Fruit fly (Drosophila melanogaster) whole organism, embryonic: ENCODE results near the gene SP.

ENCODE experiments used
- CG10147 ChIP-seq: fragments of 200-800 bp; sonication (Bioruptor generic); optimal IDR thresholded peaks from 2 replicates; lab custom pipeline; 2019; ENCODE audit warnings: missing biosample characterization, mild to moderate bottlenecking, missing genetic modification characterization, moderate library complexity
- CG10462 ChIP-seq: fragments of 200-800 bp; sonication (Bioruptor generic); optimal IDR thresholded peaks from 2 replicates; lab custom pipeline; 2016; ENCODE audit warnings: missing biosample characterization, missing genetic modification characterization
- CG10979 ChIP-seq: fragments of 200-800 bp; sonication (Bioruptor generic); optimal IDR thresholded peaks from 2 replicates; lab custom pipeline; 2018; ENCODE audit warnings: missing biosample characterization, mild to moderate bottlenecking, missing genetic modification characterization, moderate library complexity
- CG11456 ChIP-seq: fragments of 200-800 bp; sonication (Bioruptor generic); IDR thresholded peaks from 3 replicates; pipeline ENCODE4 v1.3.6; 2022; ENCODE audit warnings: missing biosample characterization, missing genetic modification characterization
- CG12104 ChIP-seq: fragments of 200-800 bp; sonication (Bioruptor generic); optimal IDR thresholded peaks from 3 replicates; lab custom pipeline; 2016; ENCODE audit warnings: missing biosample characterization, missing genetic modification characterization
- CG12659 ChIP-seq: fragments of 200-800 bp; sonication (Bioruptor generic); optimal IDR thresholded peaks from 3 replicates; lab custom pipeline; 2017; ENCODE audit warnings: mild to moderate bottlenecking, missing biosample characterization, missing genetic modification reagents, missing genetic modification characterization
- CG15269 ChIP-seq: fragments of 200-800 bp; sonication (Bioruptor generic); optimal IDR thresholded peaks from 2 replicates; lab custom pipeline; 2018; ENCODE audit warnings: missing biosample characterization, mild to moderate bottlenecking, missing genetic modification characterization, moderate library complexity
- CG18011 ChIP-seq: fragments of 200-800 bp; sonication (Bioruptor generic); optimal IDR thresholded peaks from 2 replicates; lab custom pipeline; 2017; ENCODE audit warnings: missing biosample characterization, missing genetic modification characterization, mild to moderate bottlenecking, moderate library complexity, missing genotype
- CG2116 ChIP-seq: fragments of 200-800 bp; sonication (Bioruptor generic); optimal IDR thresholded peaks from 3 replicates; lab custom pipeline; 2018; ENCODE audit warnings: missing biosample characterization, mild to moderate bottlenecking, missing genetic modification characterization
- CG2120 ChIP-seq: fragments of 200-800 bp; sonication (Bioruptor generic); optimal IDR thresholded peaks from 3 replicates; lab custom pipeline; 2016; ENCODE audit warnings: missing biosample characterization, missing genetic modification characterization
- CG32532 ChIP-seq: fragments of 200-800 bp; sonication (Bioruptor generic); IDR thresholded peaks from 2 replicates; pipeline ENCODE4 v1.3.6; 2022; ENCODE audit warnings: missing biosample characterization, missing genetic modification characterization
- CG4328 ChIP-seq: fragments of 200-800 bp; sonication (Bioruptor generic); optimal IDR thresholded peaks from 3 replicates; lab custom pipeline; 2017; ENCODE audit warnings: missing biosample characterization, missing genetic modification reagents, missing genetic modification characterization
- CG4730 ChIP-seq: fragments of 200-800 bp; sonication (Bioruptor generic); IDR thresholded peaks from 2 replicates; pipeline ENCODE4 v1.3.6; 2022; ENCODE audit warnings: missing biosample characterization, missing genetic modification characterization
- CG7745 ChIP-seq: fragments of 200-800 bp; sonication (Bioruptor generic); optimal IDR thresholded peaks from 2 replicates; lab custom pipeline; 2018; ENCODE audit warnings: missing biosample characterization, mild to moderate bottlenecking, missing genetic modification characterization, moderate library complexity
- CTCF ChIP-seq: fragments of 200-800 bp; sonication (Bioruptor generic); optimal IDR thresholded peaks from 2 replicates; lab custom pipeline; 2017; ENCODE audit warnings: missing biosample characterization, mild to moderate bottlenecking, missing genetic modification characterization, moderate library complexity
- H15 ChIP-seq: fragments of 200-800 bp; sonication (Bioruptor generic); IDR thresholded peaks from 3 replicates; pipeline ENCODE4 v1.3.6; 2022; ENCODE audit warnings: missing biosample characterization, missing genetic modification characterization
- HLH4C ChIP-seq: fragments of 200-800 bp; sonication (Bioruptor generic); IDR thresholded peaks from 3 replicates; pipeline ENCODE4 v1.3.6; 2022; ENCODE audit warnings: missing biosample characterization, missing genetic modification characterization; ENCODE audit not compliant: partially characterized antibody
- Hmx ChIP-seq: fragments of 200-800 bp; sonication (Bioruptor generic); optimal IDR thresholded peaks from 2 replicates; lab custom pipeline; 2016; ENCODE audit warnings: missing biosample characterization, missing genetic modification characterization
- Mes4 ChIP-seq: fragments of 200-800 bp; sonication (Bioruptor generic); optimal IDR thresholded peaks from 2 replicates; lab custom pipeline; 2016; ENCODE audit warnings: missing biosample characterization, missing genetic modification characterization
- NfI ChIP-seq: fragments of 200-800 bp; sonication (Bioruptor generic); optimal IDR thresholded peaks from 3 replicates; lab custom pipeline; 2018; ENCODE audit warnings: missing biosample characterization, mild to moderate bottlenecking, missing genetic modification characterization, moderate library complexity
- Pdp1 ChIP-seq, 2 experiments: fragments of 200-800 bp; sonication (Bioruptor generic); optimal IDR thresholded peaks; 3 replicates each; lab custom pipeline; 2016; ENCODE audit warnings: missing biosample characterization in 2 of 2, missing genetic modification characterization in 2 of 2, mild to moderate bottlenecking in 1 of 2, moderate library complexity in 1 of 2
- Six4 ChIP-seq: fragments of 200-800 bp; sonication (Bioruptor generic); optimal IDR thresholded peaks from 2 replicates; lab custom pipeline; 2016; ENCODE audit warnings: missing biosample characterization, missing genetic modification characterization
- Sox100B ChIP-seq: fragments of 200-800 bp; sonication (Bioruptor generic); optimal IDR thresholded peaks from 3 replicates; lab custom pipeline; 2018; ENCODE audit warnings: missing biosample characterization, mild to moderate bottlenecking, missing genetic modification characterization
- Xbp1 ChIP-seq: fragments of 200-800 bp; sonication (Bioruptor generic); optimal IDR thresholded peaks from 3 replicates; lab custom pipeline; 2016; ENCODE audit warnings: missing biosample characterization, mild to moderate bottlenecking, missing genetic modification characterization
- abd-A ChIP-seq: fragments of 200-800 bp; sonication (Bioruptor generic); optimal IDR thresholded peaks from 3 replicates; lab custom pipeline; 2019; ENCODE audit warnings: missing biosample characterization, mild to moderate bottlenecking, missing genetic modification characterization, moderate library complexity
- bsh ChIP-seq, 2 experiments: fragments of 200-800 bp; sonication (Bioruptor generic); optimal IDR thresholded peaks; 2 replicates each; lab custom pipeline; 2017 to 2018; ENCODE audit warnings: mild to moderate bottlenecking in 2 of 2, missing biosample characterization in 2 of 2, missing genetic modification characterization in 2 of 2, moderate library complexity in 1 of 2
- gro ChIP-seq: fragments of 200-800 bp; sonication (Bioruptor generic); optimal IDR thresholded peaks from 2 replicates; lab custom pipeline; 2016; ENCODE audit warnings: missing biosample characterization, missing genetic modification characterization
- gsb-n ChIP-seq: fragments of 200-800 bp; sonication (Bioruptor generic); optimal IDR thresholded peaks from 3 replicates; lab custom pipeline; 2018; ENCODE audit warnings: missing biosample characterization, mild to moderate bottlenecking, missing genetic modification characterization
- gt ChIP-seq: fragments of 200-800 bp; sonication (Bioruptor generic); IDR thresholded peaks from 2 replicates; pipeline ENCODE4 v1.3.6; 2022; ENCODE audit warnings: missing biosample characterization, missing genetic modification characterization
- inv ChIP-seq: fragments of 200-800 bp; sonication (Bioruptor generic); IDR thresholded peaks from 2 replicates; pipeline ENCODE4 v1.3.6; 2022; ENCODE audit warnings: missing biosample characterization, missing genetic modification characterization; ENCODE audit not compliant: partially characterized antibody
- kni ChIP-seq: fragments of 200-800 bp; sonication (Bioruptor generic); optimal IDR thresholded peaks from 3 replicates; lab custom pipeline; 2017; ENCODE audit warnings: mild to moderate bottlenecking, missing biosample characterization, missing genetic modification reagents, missing genetic modification characterization
- luna ChIP-seq: fragments of 200-800 bp; sonication (Bioruptor generic); optimal IDR thresholded peaks from 2 replicates; lab custom pipeline; 2016; ENCODE audit warnings: missing biosample characterization, missing genetic modification characterization
- pan ChIP-seq, 4 experiments: fragments of >200 bp in 3 of 4; fragments of 200-800 bp in 1 of 4; sonication (Bioruptor generic) in 1 of 4; optimal IDR thresholded peaks in 3 of 4; IDR thresholded peaks in 1 of 4; 2 replicates each; pipeline versions ENCODE4 v1.3.6 to Lab custom; 2017 to 2022; ENCODE audit warnings: missing biosample characterization in 2 of 4, missing genetic modification characterization in 2 of 4, mixed read lengths in 1 of 4
- pros ChIP-seq: fragments of 200-800 bp; sonication (Bioruptor generic); optimal IDR thresholded peaks from 3 replicates; lab custom pipeline; 2019; ENCODE audit warnings: missing biosample characterization, mild to moderate bottlenecking, missing genetic modification characterization, moderate library complexity
- pzg ChIP-seq: fragments of 200-800 bp; sonication (Bioruptor generic); optimal IDR thresholded peaks from 3 replicates; lab custom pipeline; 2018; ENCODE audit warnings: missing biosample characterization, mild to moderate bottlenecking, missing genetic modification characterization, moderate library complexity
- sd ChIP-seq: fragments of 200-800 bp; sonication (Bioruptor generic); optimal IDR thresholded peaks from 3 replicates; lab custom pipeline; 2018; ENCODE audit warnings: missing biosample characterization, mild to moderate bottlenecking, missing genetic modification characterization, moderate library complexity
- seq ChIP-seq: fragments of 200-800 bp; sonication (Bioruptor generic); IDR thresholded peaks from 2 replicates; pipeline ENCODE4 v1.3.6; 2022; ENCODE audit warnings: missing biosample characterization, missing genetic modification characterization
- sima ChIP-seq: fragments of 200-800 bp; sonication (Bioruptor generic); optimal IDR thresholded peaks from 2 replicates; lab custom pipeline; 2016; ENCODE audit warnings: missing biosample characterization, missing genetic modification characterization
- zen2 ChIP-seq: fragments of 200-800 bp; sonication (Bioruptor generic); IDR thresholded peaks from 3 replicates; pipeline ENCODE4 v1.3.6; 2022; ENCODE audit warnings: missing biosample characterization, missing genetic modification characterization; ENCODE audit not compliant: partially characterized antibody

Gene SP

dm6 chr3L:13267893-13268292 lies 33.5 kb upstream of the SP start:
- TF ChIP-seq Mes4 (GFP tag; lab: Kevin White, UChicago) (no peak), CG10462 (GFP tag; lab: Kevin White, UChicago) (no peak), zen2 (GFP tag; lab: Robert Waterston, UW) (no peak), gro (GFP tag; lab: Kevin White, UChicago) (no peak), CG18011 (GFP tag; lab: Kevin White, UChicago) (no peak), seq (no peak), CG10147 (GFP tag; lab: Kevin White, UChicago) (no peak), pzg (no peak), Six4 (GFP tag; lab: Kevin White, UChicago) (no peak), CG2120 (no peak), pan (optimal IDR thresholded peaks at IDR 0.05; lab: Kevin White, UChicago) (no peak), pan (GFP tag; optimal IDR thresholded peaks at IDR 0.05 in 1 of 2, IDR thresholded peaks at IDR 0.05 in 1 of 2) (no peak), bsh (GFP tag; optimal IDR thresholded peaks at IDR 0.05; lab: Kevin White, UChicago) (no peak), pros (GFP tag; lab: Kevin White, UChicago) (no peak), sd (tag; lab: Kevin White, UChicago) (no peak), CG12104 (GFP tag; lab: Kevin White, UChicago) (no peak)

- no peak for TF ChIP-seq CG7745
- peak; percentile 87 for TF ChIP-seq CTCF (GFP tag; lab: Kevin White, UChicago)
- TF ChIP-seq luna (GFP tag; lab: Kevin White, UChicago) = no peak
- TF ChIP-seq Xbp1 = no peak
- 0 out of 3 replicates have a peak, but pooled peaks have one; percentile 44 for TF ChIP-seq CG11456
- TF ChIP-seq abd-A (tag; lab: Kevin White, UChicago) = peak; percentile 22
- TF ChIP-seq Sox100B (GFP tag; lab: Kevin White, UChicago) = no peak
- TF ChIP-seq gt (GFP tag; lab: Robert Waterston, UW) = no peak
- no peak for TF ChIP-seq sima (GFP tag; lab: Kevin White, UChicago)
- no peak for TF ChIP-seq CG4730
- no peak for TF ChIP-seq CG10979 (tag; lab: Kevin White, UChicago)
- TF ChIP-seq CG32532 (GFP tag; lab: Robert Waterston, UW) = 0 out of 2 replicates have a peak, but pooled peaks have one; percentile 9
- TF ChIP-seq inv (GFP tag; lab: Robert Waterston, UW) = 0 out of 2 replicates have a peak, but pooled peaks have one; percentile 14
Observed at dm6 chr3L:13271282-13271681, 30.2 kb upstream of the SP start.

DNA sequence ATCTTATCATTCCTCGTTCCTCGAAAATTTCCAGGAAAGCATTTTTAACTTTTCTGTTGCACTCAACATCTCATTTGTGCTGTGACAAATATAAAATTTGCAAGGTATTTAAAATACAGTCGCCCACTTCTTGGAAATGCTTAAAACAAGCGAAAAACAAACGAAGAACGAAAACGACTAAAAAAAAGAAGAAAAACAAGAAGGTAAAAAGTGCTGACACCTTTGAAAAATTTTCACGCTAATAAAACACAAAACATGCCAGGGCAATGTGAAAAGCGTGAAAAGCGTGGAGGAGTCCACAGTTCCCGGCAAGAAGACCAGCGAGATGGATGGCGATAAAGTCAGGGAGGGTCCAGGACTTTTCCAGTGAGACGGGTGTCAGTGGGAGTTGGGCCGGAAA lies 19.4 kb upstream of the SP start:
- no peak for TF ChIP-seq HLH4C
- no peak for TF ChIP-seq kni (GFP tag; lab: Kevin White, UChicago)
- TF ChIP-seq CG11456 = no peak
- TF ChIP-seq CG4328 (GFP tag; lab: Kevin White, UChicago) = no peak
- no peak for TF ChIP-seq NfI
- no peak for TF ChIP-seq CG12659 (GFP tag; lab: Kevin White, UChicago)
- TF ChIP-seq CG15269 (tag; lab: Kevin White, UChicago) = no peak
- TF ChIP-seq Hmx (GFP tag; lab: Kevin White, UChicago) = no peak
- TF ChIP-seq H15 (GFP tag; lab: Robert Waterston, UW) = no peak

DNA sequence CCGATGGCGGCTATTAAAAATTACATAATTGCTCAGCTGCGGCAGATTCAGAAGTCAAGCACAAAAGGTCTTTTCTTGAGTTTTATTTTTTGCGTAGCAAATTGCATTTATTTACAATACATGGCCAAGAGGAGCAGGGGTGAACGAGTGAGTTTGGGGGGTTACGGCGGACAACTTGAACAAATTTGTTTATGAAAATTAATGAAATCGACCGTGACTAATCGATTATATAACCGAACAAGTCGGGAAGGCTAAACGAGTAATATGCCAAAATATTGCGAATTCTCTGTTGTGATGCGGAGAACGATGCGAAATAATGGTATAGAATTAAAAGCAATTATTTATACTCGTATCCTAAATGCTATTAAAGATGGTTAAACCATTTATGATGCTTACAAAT lies 17.1 kb upstream of the SP start:
- TF ChIP-seq gsb-n (tag; lab: Kevin White, UChicago) (peak; percentile 75), Pdp1 (GFP tag; optimal IDR thresholded peaks at IDR 0.05; lab: Kevin White, UChicago) (peak in 1 of 2 experiments; percentile 88), CG2116 (GFP tag; lab: Kevin White, UChicago) (no peak)
